Worm (Caenorhabditis elegans): ENCODE data around the gene zim-2.
A peak's percentile ranks its signal among the peaks of the same experiment; 100 is the strongest.

Gene zim-2

ce11 chrIV:10507586-10507985 lies 47.5 kb upstream of the zim-2 start (continued):
- TF ChIP-seq isw-1 (GFP tag; IDR thresholded peaks at IDR 0.05), result no peak
- no peak for TF ChIP-seq lin-39 (tag; optimal IDR thresholded peaks at IDR 0.05)
- TF ChIP-seq efl-1 (optimal IDR thresholded peaks at IDR 0.05), result no peak
- TF ChIP-seq efl-1 (GFP tag; optimal IDR thresholded peaks at IDR 0.05 in 1 of 2), result no peak
- TF ChIP-seq pax-3 (tag; optimal IDR thresholded peaks at IDR 0.05), result no peak
- no peak for TF ChIP-seq mep-1 (tag; optimal IDR thresholded peaks at IDR 0.05)
- no peak for TF ChIP-seq alr-1 (tag; optimal IDR thresholded peaks at IDR 0.05; ENCODE audit: borderline replicate concordance)
- no peak for TF ChIP-seq fos-1 (tag; optimal IDR thresholded peaks at IDR 0.05)
- peak; percentile 22 for TF ChIP-seq xbp-1 (tag; optimal IDR thresholded peaks at IDR 0.05)
- TF ChIP-seq vab-15 (tag; optimal IDR thresholded peaks at IDR 0.05), result no peak
- TF ChIP-seq nhr-237 (tag; optimal IDR thresholded peaks at IDR 0.05), result no peak
- TF ChIP-seq aha-1 (tag; optimal IDR thresholded peaks at IDR 0.05), result no peak
- no peak for TF ChIP-seq ceh-88 (GFP tag; IDR thresholded peaks at IDR 0.05)
- TF ChIP-seq lin-14 (GFP tag; optimal IDR thresholded peaks at IDR 0.05), result peak; percentile 88
- TF ChIP-seq ceh-63 (GFP tag; optimal IDR thresholded peaks at IDR 0.05), result no peak
- no peak for TF ChIP-seq blmp-1 (tag; optimal IDR thresholded peaks at IDR 0.05)
- no peak for TF ChIP-seq nhr-19 (GFP tag; conservative IDR thresholded peaks at IDR 0.05)
- TF ChIP-seq ceh-82 (tag; optimal IDR thresholded peaks at IDR 0.05), result peak in 1 of 3 experiments; percentile 8
- TF ChIP-seq dpl-1 (GFP tag; optimal IDR thresholded peaks at IDR 0.05), result no peak
- TF ChIP-seq rnt-1 (tag; optimal IDR thresholded peaks at IDR 0.05), result no peak
- no peak for TF ChIP-seq pag-3 (tag; optimal IDR thresholded peaks at IDR 0.05; ENCODE audit: borderline replicate concordance, insufficient read depth)
- no peak for TF ChIP-seq hpl-2 (GFP tag; optimal IDR thresholded peaks at IDR 0.05)
- peak; percentile 87 for TF ChIP-seq egl-13 (tag; optimal IDR thresholded peaks at IDR 0.05)
- peak in 1 of 2 experiments; percentile 18 for TF ChIP-seq lin-35 (GFP tag; optimal IDR thresholded peaks at IDR 0.05)
- TF ChIP-seq ceh-90 (tag; optimal IDR thresholded peaks at IDR 0.05), result no peak
- no peak for TF ChIP-seq ces-1 (GFP tag; optimal IDR thresholded peaks at IDR 0.05)
- TF ChIP-seq jun-1 (tag; optimal IDR thresholded peaks at IDR 0.05), result no peak
- TF ChIP-seq snpc-4 (tag; optimal IDR thresholded peaks at IDR 0.05), result no peak
- TF ChIP-seq elt-3 (tag; optimal IDR thresholded peaks at IDR 0.05), result no peak
- peak; percentile 45 for TF ChIP-seq swsn-7 (tag; optimal IDR thresholded peaks at IDR 0.05)

- TF ChIP-seq ztf-4 (tag; optimal IDR thresholded peaks at IDR 0.05) (no peak), nhr-85 (tag) (no peak), ceh-8 (GFP tag; optimal IDR thresholded peaks at IDR 0.05) (no peak), tlp-1 (tag; optimal IDR thresholded peaks at IDR 0.05) (no peak), ets-5 (GFP tag; IDR thresholded peaks at IDR 0.05) (no peak), efl-1 (optimal IDR thresholded peaks at IDR 0.05) (no peak), efl-1 (GFP tag; optimal IDR thresholded peaks at IDR 0.05 in 1 of 2) (peak in 1 of 2 experiments; percentile 82), dpl-1 (GFP tag; optimal IDR thresholded peaks at IDR 0.05) (no peak), elt-2 (tag; optimal IDR thresholded peaks at IDR 0.05) (peak; percentile 94), nhr-47 (tag; optimal IDR thresholded peaks at IDR 0.05) (peak; percentile 20), rnt-1 (tag; optimal IDR thresholded peaks at IDR 0.05) (no peak), tbx-2 (tag; optimal IDR thresholded peaks at IDR 0.05) (no peak), ceh-82 (tag; optimal IDR thresholded peaks at IDR 0.05) (peak in 1 of 3 experiments; percentile 2), lin-35 (GFP tag; optimal IDR thresholded peaks at IDR 0.05) (peak in 1 of 2 experiments; percentile 44), C16A3.4 (tag; optimal IDR thresholded peaks at IDR 0.05) (no peak), nhr-71 (tag; optimal IDR thresholded peaks at IDR 0.05) (peak; percentile 57), fkh-10 (GFP tag; optimal IDR thresholded peaks at IDR 0.05) (no peak), grh-1 (GFP tag; IDR thresholded peaks at IDR 0.05) (no peak), mep-1 (tag; optimal IDR thresholded peaks at IDR 0.05) (no peak), sox-4 (tag; optimal IDR thresholded peaks at IDR 0.05) (no peak), blmp-1 (tag; optimal IDR thresholded peaks at IDR 0.05) (no peak), hpl-2 (GFP tag; optimal IDR thresholded peaks at IDR 0.05) (no peak), nhr-90 (tag; optimal IDR thresholded peaks at IDR 0.05; ENCODE audit: poor library complexity) (peak; percentile 3), lin-13 (GFP tag; optimal IDR thresholded peaks at IDR 0.05) (no peak), egl-13 (tag; optimal IDR thresholded peaks at IDR 0.05) (no peak), mab-9 (GFP tag; IDR thresholded peaks at IDR 0.05) (no peak), pag-3 (tag; optimal IDR thresholded peaks at IDR 0.05; ENCODE audit: borderline replicate concordance, insufficient read depth) (no peak), lsy-2 (tag; optimal IDR thresholded peaks at IDR 0.05) (peak in 1 of 2 experiments; percentile 8), lin-14 (GFP tag; optimal IDR thresholded peaks at IDR 0.05) (peak; percentile 24), nhr-20 (tag; optimal IDR thresholded peaks at IDR 0.05) (peak; percentile 15), ama-1 (optimal IDR thresholded peaks at IDR 0.05) (peak; percentile 4), jun-1 (tag; optimal IDR thresholded peaks at IDR 0.05) (peak; percentile 14), egl-27 (tag; optimal IDR thresholded peaks at IDR 0.05) (no peak)
These were observed 43.6 kb upstream of the zim-2 start for ce11 chrIV:10511432-10511831.
